Worm (Caenorhabditis elegans): ENCODE measurements around the gene col-174.
A peak's percentile ranks its signal among the peaks of the same experiment; 100 is the strongest.

col-174 gene

DNA sequence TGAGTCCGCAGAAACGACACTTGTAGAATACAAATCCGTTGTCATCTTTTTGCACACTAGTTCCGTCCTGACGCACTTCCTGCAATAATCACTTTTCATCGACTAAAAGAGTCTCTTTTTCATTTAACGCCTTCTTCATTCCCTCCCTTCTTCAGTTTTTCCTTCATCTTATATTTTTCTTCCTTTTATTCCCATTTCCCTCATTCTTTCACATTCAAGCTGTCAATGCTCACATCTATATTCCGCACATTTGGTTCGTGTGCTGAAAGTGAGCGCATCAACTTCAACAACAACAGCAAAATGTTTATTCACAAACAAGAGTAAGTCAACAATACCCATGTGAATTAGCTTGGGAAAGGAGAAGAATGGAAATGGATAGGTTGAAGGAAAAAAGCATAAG lies 25.4 kb downstream of the col-174 start, which contains the start of gene pcyt-1:
Gene pcyt-1 (plus strand): TSS at position 301 of the 400 bp plus-strand sequence.
- TF ChIP-seq pha-2 (tag; optimal IDR thresholded peaks at IDR 0.05) = no peak
- TF ChIP-seq ceh-34 (tag; optimal IDR thresholded peaks at IDR 0.05) = no peak
- TF ChIP-seq ttx-3 (tag; optimal IDR thresholded peaks at IDR 0.05) = no peak
- no peak for TF ChIP-seq ref-2 (tag; optimal IDR thresholded peaks at IDR 0.05)
- no peak for TF ChIP-seq unc-3 (GFP tag; conservative IDR thresholded peaks at IDR 0.05)
- TF ChIP-seq unc-3 (tag; optimal IDR thresholded peaks at IDR 0.05) = no peak
- TF ChIP-seq ama-1 (optimal IDR thresholded peaks at IDR 0.05) = no peak
- TF ChIP-seq ceh-18 (tag; optimal IDR thresholded peaks at IDR 0.05) = no peak
- TF ChIP-seq pros-1 (tag; optimal IDR thresholded peaks at IDR 0.05) = no peak
- TF ChIP-seq hlh-6 (tag; optimal IDR thresholded peaks at IDR 0.05) = no peak
- no peak for TF ChIP-seq lim-6 (tag; optimal IDR thresholded peaks at IDR 0.05)
- no peak for TF ChIP-seq nfya-1 (tag; optimal IDR thresholded peaks at IDR 0.05)
- no peak for TF ChIP-seq ceh-2 (tag; optimal IDR thresholded peaks at IDR 0.05)
- no peak for TF ChIP-seq pax-1 (tag; optimal IDR thresholded peaks at IDR 0.05)
- TF ChIP-seq ceh-48 (tag; optimal IDR thresholded peaks at IDR 0.05) = no peak
- no peak for TF ChIP-seq hlh-15 (tag; optimal IDR thresholded peaks at IDR 0.05)
- TF ChIP-seq hlh-30 (tag; optimal IDR thresholded peaks at IDR 0.05; ENCODE audit: insufficient read depth) = no peak
- TF ChIP-seq nhr-232 (tag; optimal IDR thresholded peaks at IDR 0.05) = no peak
- TF ChIP-seq fkh-10 (GFP tag; optimal IDR thresholded peaks at IDR 0.05) = no peak
- no peak for TF ChIP-seq npax-4 (tag; optimal IDR thresholded peaks at IDR 0.05)
- TF ChIP-seq hlh-8 (tag; optimal IDR thresholded peaks at IDR 0.05) = no peak

DNA sequence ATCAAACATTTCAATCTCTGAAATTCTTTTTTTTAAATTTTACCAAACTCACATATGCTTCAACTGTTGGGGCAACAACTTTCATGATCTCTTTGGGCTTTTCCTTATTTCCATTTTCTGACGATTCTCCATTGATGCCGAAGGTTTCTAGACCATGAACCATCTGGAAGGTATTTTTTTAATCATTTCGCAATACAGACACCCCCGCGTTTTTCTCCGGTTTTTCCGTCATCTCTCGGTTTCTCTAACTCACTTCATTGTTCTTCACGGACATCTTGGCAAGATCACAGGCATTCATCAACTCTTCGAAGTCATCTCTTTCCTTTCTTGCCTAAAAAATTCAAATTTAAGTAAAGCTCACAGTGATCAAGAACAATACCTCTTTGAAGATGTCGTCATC lies 26.6 kb downstream of the col-174 start:
- TF ChIP-seq sdc-2 (tag; optimal IDR thresholded peaks at IDR 0.05) (no peak), ceh-22 (tag; optimal IDR thresholded peaks at IDR 0.05) (no peak), fkh-10 (GFP tag; optimal IDR thresholded peaks at IDR 0.05) (no peak), ceh-2 (tag; optimal IDR thresholded peaks at IDR 0.05) (no peak), gmeb-2 (tag; optimal IDR thresholded peaks at IDR 0.05) (no peak), pros-1 (tag; optimal IDR thresholded peaks at IDR 0.05) (no peak), hlh-13 (GFP tag; optimal IDR thresholded peaks at IDR 0.05) (no peak), zip-5 (tag; optimal IDR thresholded peaks at IDR 0.05) (no peak), pag-3 (tag; optimal IDR thresholded peaks at IDR 0.05; ENCODE audit: borderline replicate concordance) (no peak), ceh-48 (tag; optimal IDR thresholded peaks at IDR 0.05) (no peak), pax-1 (tag; optimal IDR thresholded peaks at IDR 0.05) (no peak)

DNA sequence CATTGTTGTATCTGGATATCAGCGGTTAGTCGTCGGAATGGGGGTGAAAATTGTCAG lies 26.8 kb downstream of the col-174 start, which contains the start of the genes unc-98 and F08C6.18:
Gene unc-98 (minus strand): TSS at position 48 of the 57 bp plus-strand sequence.
Gene F08C6.18 (minus strand): TSS at position 57 of the 57 bp plus-strand sequence.
- TF ChIP-seq hlh-30 (tag; optimal IDR thresholded peaks at IDR 0.05; ENCODE audit: insufficient read depth) (no peak), hlh-13 (GFP tag; optimal IDR thresholded peaks at IDR 0.05) (peak; percentile 10)

DNA sequence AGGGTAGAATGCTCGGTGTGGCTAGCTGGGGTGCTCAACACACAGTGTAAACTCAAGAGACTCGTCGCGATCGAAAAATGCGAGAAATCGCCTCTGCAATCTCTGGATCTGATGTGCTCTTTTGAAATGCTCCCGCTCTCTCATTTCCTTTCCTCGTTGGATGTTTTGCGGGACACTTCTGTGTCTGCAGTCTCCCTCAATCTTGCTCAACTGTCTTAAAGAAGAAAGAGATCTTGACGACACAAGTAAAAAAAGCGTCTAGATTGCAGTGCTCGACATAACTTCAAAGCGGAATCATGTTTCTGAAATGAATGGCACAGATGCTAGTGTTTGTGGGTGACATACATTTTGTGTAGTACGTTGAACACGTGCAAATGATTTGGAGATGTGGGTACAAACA lies 27.0 kb downstream of the col-174 start:
- TF ChIP-seq unc-55 (GFP tag; optimal IDR thresholded peaks at IDR 0.05) = peak; percentile 9
- peak; percentile 71 for TF ChIP-seq ceh-18 (tag; optimal IDR thresholded peaks at IDR 0.05)
- TF ChIP-seq rnt-1 (tag; optimal IDR thresholded peaks at IDR 0.05) = peak; percentile 66
- no peak for TF ChIP-seq ets-4 (tag; optimal IDR thresholded peaks at IDR 0.05)

DNA sequence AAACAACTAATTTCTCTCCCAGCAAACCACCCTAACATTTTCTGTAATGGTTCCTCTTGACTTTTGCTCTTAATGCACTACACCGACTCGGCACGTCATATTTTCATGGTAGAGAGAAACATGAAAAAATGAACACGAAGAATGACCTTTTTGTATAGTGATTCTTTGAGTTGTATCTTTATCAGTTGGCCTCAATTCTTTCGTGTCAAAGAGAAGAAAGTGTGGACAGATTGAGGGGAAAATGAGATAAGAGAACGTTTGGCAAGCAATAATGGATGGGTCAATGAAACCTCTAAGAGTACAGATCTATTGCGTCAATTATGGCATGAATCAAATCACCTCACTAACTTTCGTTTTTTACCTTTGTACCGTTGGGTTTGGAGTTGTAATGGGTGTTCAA lies 29.3 kb downstream of the col-174 start:
- TF ChIP-seq hlh-6 (tag; optimal IDR thresholded peaks at IDR 0.05) (no peak), elt-2 (tag; optimal IDR thresholded peaks at IDR 0.05) (peak; percentile 77)

DNA sequence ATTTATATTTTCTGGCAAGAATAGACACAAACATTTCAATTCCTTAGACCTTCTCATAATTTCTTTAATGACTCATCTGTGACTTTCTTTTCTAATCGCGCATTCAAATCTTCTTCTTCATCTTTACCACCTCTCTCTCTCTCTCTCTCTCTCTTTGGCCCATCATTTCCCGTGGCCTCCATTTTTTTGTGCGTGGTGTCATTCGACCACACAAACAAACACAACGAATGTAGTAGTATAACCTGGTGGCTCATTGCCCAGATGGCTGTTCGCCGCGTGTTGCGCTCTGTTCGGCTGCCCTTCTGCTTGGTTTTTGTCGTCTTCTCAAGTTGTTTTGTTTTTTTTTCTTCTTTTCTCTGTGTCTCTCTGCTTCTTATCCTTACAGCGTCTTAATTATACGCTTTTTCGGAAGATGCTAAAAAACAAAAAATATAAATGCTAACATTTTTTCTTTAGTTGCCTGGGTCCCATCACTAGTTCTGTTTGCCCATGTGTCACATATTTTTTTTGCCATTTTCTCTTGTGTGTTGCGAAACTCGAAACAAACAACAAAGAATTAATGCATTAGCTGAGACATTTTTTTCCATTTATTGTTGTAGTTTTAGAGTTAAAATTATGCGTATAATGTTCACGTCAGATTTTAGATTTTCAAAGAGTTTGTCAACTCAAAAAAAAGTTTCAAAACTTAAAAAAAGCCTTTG lies 31.0 kb downstream of the col-174 start:
- TF ChIP-seq nfya-1 (tag; optimal IDR thresholded peaks at IDR 0.05) (peak; percentile 4), ceh-19 (GFP tag; optimal IDR thresholded peaks at IDR 0.05) (no peak), elt-2 (tag; optimal IDR thresholded peaks at IDR 0.05) (peak; percentile 11), tbx-2 (tag; optimal IDR thresholded peaks at IDR 0.05) (peak; percentile 21)
